Worm (Caenorhabditis elegans) whole organism, L4/young adult: ENCODE measurements around the gene F38E1.6.

Source experiments
- W03F9.2 ChIP-seq: fragments of 150-350 bp; optimal IDR thresholded peaks from 2 replicates; lab custom pipeline; 2014; ENCODE audit warnings: missing biosample characterization, missing genetic modification characterization
- dao-5 ChIP-seq: sonication (generic microtip); optimal IDR thresholded peaks from 2 replicates; lab custom pipeline; 2016; ENCODE audit warnings: missing genotype, missing genetic modification characterization, moderate library complexity, missing compliant biosample characterization
- him-1 ChIP-seq: sonication (generic microtip); optimal IDR thresholded peaks from 2 replicates; lab custom pipeline; 2016; ENCODE audit warnings: missing genotype, missing genetic modification reagents, missing genetic modification characterization, missing compliant biosample characterization

DNA sequence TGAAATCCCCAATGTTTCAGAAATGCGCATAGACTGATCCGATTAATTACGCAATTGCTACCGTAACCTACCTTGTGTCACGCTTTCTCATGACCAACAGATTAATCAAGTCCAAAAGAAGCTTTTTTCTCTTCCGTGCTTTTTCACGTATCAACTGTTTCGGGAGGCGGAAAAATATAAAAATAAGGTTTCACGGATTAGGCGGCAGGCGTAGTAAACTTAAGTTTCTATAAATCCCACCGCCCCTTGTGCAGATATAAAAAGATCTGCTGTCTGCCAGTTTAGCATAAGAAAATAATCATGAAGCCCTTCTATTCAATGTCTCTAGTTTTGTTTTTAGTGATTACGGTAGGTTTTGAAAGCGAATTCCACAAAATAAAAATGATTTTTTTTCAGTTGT lies 27.2 kb downstream of the F38E1.6 start, which contains the start of gene gcy-7:
- no peak for TF ChIP-seq him-1 (tag; lab: Kevin White, UChicago)
- no peak for TF ChIP-seq dao-5 (tag; lab: Kevin White, UChicago)
- TF ChIP-seq W03F9.2, result no peak
